Worm (Caenorhabditis elegans) whole organism, late embryonic: Measurements from ENCODE around the gene sra-30.

Experiments
- ceh-9 ChIP-seq: sonication (generic microtip); optimal IDR thresholded peaks from 2 replicates; lab custom pipeline; 2016; ENCODE audit warnings: mild to moderate bottlenecking, missing genetic modification characterization, inconsistent platforms, missing compliant biosample characterization
- hlh-30 ChIP-seq: sonication (generic microtip); optimal IDR thresholded peaks from 2 replicates; lab custom pipeline; 2017; ENCODE audit warnings: antibody characterized with exemption, missing genetic modification characterization, missing compliant biosample characterization; ENCODE audit not compliant: insufficient read depth
- lim-6 ChIP-seq: sonication (generic microtip); optimal IDR thresholded peaks from 2 replicates; lab custom pipeline; 2016; ENCODE audit warnings: missing genetic modification characterization, missing compliant biosample characterization
- sdc-2 ChIP-seq: sonication (generic microtip); optimal IDR thresholded peaks from 2 replicates; lab custom pipeline; 2016; ENCODE audit warnings: missing genotype, missing genetic modification characterization, missing compliant biosample characterization

DNA sequence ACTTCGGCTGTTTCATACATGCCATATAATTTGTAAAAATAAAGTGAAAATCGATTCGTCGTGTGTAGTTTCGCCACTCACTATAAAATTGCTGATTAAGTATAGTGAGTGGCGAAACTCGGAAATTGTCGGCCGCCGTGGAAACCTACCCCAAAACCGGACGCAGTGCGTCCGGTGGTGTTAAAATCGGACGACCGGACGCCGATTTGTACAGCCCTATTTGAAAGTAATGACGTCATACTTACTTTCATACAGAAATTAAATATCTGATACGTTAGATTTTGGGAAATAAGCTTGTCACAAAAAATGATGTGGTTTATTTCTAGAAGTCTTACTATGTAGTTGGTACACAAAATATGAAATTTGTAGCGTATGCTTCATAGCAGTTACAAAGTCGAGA is 31.4 kb upstream of the sra-30 start:
- TF ChIP-seq lim-6 (no peak), hlh-30 (tag; lab: Kevin White, UChicago) (no peak), sdc-2 (tag; lab: Kevin White, UChicago) (no peak), ceh-9 (tag; lab: Kevin White, UChicago) (no peak)
